Fruit fly (Drosophila melanogaster) whole organism, prepupa: Measurements from ENCODE around the gene CG45065.
A peak's percentile ranks its signal among the peaks of the same experiment; 100 is the strongest.

Source experiments
- Blimp-1 ChIP-seq: fragments of 200-800 bp; sonication (Bioruptor generic); optimal IDR thresholded peaks from 3 replicates; lab custom pipeline; 2017; ENCODE audit warnings: missing biosample characterization, missing genetic modification characterization, mild to moderate bottlenecking, moderate library complexity, missing genetic modification reagents
- CG10631 ChIP-seq: fragments of 200-800 bp; sonication (Bioruptor generic); optimal IDR thresholded peaks from 2 replicates; lab custom pipeline; 2016; ENCODE audit warnings: missing biosample characterization, missing genetic modification characterization
- CG11294 ChIP-seq: fragments of 200-800 bp; sonication (Bioruptor generic); IDR thresholded peaks from 2 replicates; pipeline ENCODE4 v1.3.6; 2022; ENCODE audit warnings: missing biosample characterization, missing genetic modification characterization
- CG11902 ChIP-seq: fragments of 200-800 bp; sonication (Bioruptor generic); optimal IDR thresholded peaks from 3 replicates; lab custom pipeline; 2016; ENCODE audit warnings: missing biosample characterization, missing genetic modification characterization
- CG15336 ChIP-seq: fragments of 200-800 bp; sonication (Bioruptor generic); IDR thresholded peaks from 2 replicates; pipeline ENCODE4 v1.3.6; 2022; ENCODE audit warnings: missing biosample characterization, missing genetic modification characterization
- CG1621 ChIP-seq: fragments of 200-800 bp; sonication (Bioruptor generic); optimal IDR thresholded peaks from 3 replicates; lab custom pipeline; 2018; ENCODE audit warnings: missing biosample characterization, mild to moderate bottlenecking, missing genetic modification characterization
- CG16779 ChIP-seq: fragments of 200-800 bp; sonication (Bioruptor generic); optimal IDR thresholded peaks from 3 replicates; lab custom pipeline; 2017; ENCODE audit warnings: missing biosample characterization, mild to moderate bottlenecking, missing genetic modification characterization
- CG3032 ChIP-seq: fragments of 200-800 bp; optimal IDR thresholded peaks from 2 replicates; lab custom pipeline; 2019; ENCODE audit warnings: missing biosample characterization, mild to moderate bottlenecking, missing genetic modification characterization, moderate library complexity
- CG31627 ChIP-seq: fragments of 200-800 bp; sonication (Bioruptor generic); optimal IDR thresholded peaks from 3 replicates; lab custom pipeline; 2016; ENCODE audit warnings: missing biosample characterization, missing genetic modification characterization
- CG32006 ChIP-seq: fragments of 200-800 bp; sonication (Bioruptor generic); optimal IDR thresholded peaks from 3 replicates; lab custom pipeline; 2017; ENCODE audit warnings: missing biosample characterization, mild to moderate bottlenecking, missing genetic modification characterization
- CG34406 ChIP-seq: fragments of 200-800 bp; sonication (Bioruptor generic); optimal IDR thresholded peaks from 3 replicates; lab custom pipeline; 2016; ENCODE audit warnings: missing biosample characterization, missing genetic modification characterization
- CG3919 ChIP-seq: fragments of 200-800 bp; sonication (Bioruptor generic); optimal IDR thresholded peaks from 3 replicates; lab custom pipeline; 2016; ENCODE audit warnings: missing biosample characterization, missing genetic modification characterization
- CG4318 ChIP-seq: fragments of 200-800 bp; sonication (Bioruptor generic); optimal IDR thresholded peaks from 3 replicates; lab custom pipeline; 2017; ENCODE audit warnings: missing biosample characterization, mild to moderate bottlenecking, missing genetic modification characterization
- CG6163 ChIP-seq: fragments of 200-800 bp; sonication (Bioruptor generic); IDR thresholded peaks from 3 replicates; pipeline ENCODE4 v1.3.6; 2022; ENCODE audit warnings: missing biosample characterization, missing genetic modification characterization
- CG6276 ChIP-seq: fragments of 200-800 bp; sonication (Bioruptor generic); optimal IDR thresholded peaks from 2 replicates; lab custom pipeline; 2017; ENCODE audit warnings: missing biosample characterization, mild to moderate bottlenecking, missing genetic modification characterization
- CG6808 ChIP-seq: fragments of 200-800 bp; sonication (Bioruptor generic); optimal IDR thresholded peaks from 3 replicates; lab custom pipeline; 2017; ENCODE audit warnings: missing biosample characterization, missing genetic modification characterization, mild to moderate bottlenecking, moderate library complexity, missing genetic modification reagents
- CG7368 ChIP-seq: fragments of 200-800 bp; sonication (Bioruptor generic); optimal IDR thresholded peaks from 3 replicates; lab custom pipeline; 2016; ENCODE audit warnings: missing biosample characterization, missing genetic modification characterization
- CG8119 ChIP-seq: fragments of 200-800 bp; sonication (Bioruptor generic); IDR thresholded peaks from 3 replicates; pipeline ENCODE4 v1.3.6; 2022; ENCODE audit warnings: missing biosample characterization, missing genetic modification characterization
- CG8319 ChIP-seq: fragments of 200-800 bp; sonication (Bioruptor generic); optimal IDR thresholded peaks from 3 replicates; lab custom pipeline; 2016; ENCODE audit warnings: missing biosample characterization, missing genetic modification characterization
- CG8632 ChIP-seq: fragments of 200-800 bp; sonication (Bioruptor generic); optimal IDR thresholded peaks from 3 replicates; lab custom pipeline; 2016; ENCODE audit warnings: missing biosample characterization, missing genetic modification characterization
- Eip75B ChIP-seq: fragments of 200-800 bp; sonication (Bioruptor generic); optimal IDR thresholded peaks from 3 replicates; lab custom pipeline; 2016; ENCODE audit warnings: missing biosample characterization, missing genetic modification characterization
- Eip78C ChIP-seq: fragments of 200-800 bp; sonication (Bioruptor generic); peaks from one replicate; lab custom pipeline; 2016; ENCODE audit warnings: missing biosample characterization, missing genetic modification characterization
- Eip93F ChIP-seq: fragments of 200-800 bp; sonication (Bioruptor generic); optimal IDR thresholded peaks from 2 replicates; lab custom pipeline; 2016; ENCODE audit warnings: missing biosample characterization, mild to moderate bottlenecking, missing genetic modification characterization
- Ets21C ChIP-seq: fragments of 200-800 bp; sonication (Bioruptor generic); optimal IDR thresholded peaks from 3 replicates; lab custom pipeline; 2016; ENCODE audit warnings: missing biosample characterization, missing genetic modification characterization
- Ets96B ChIP-seq: fragments of 200-800 bp; optimal IDR thresholded peaks from 2 replicates; lab custom pipeline; 2019; ENCODE audit warnings: missing biosample characterization, mild to moderate bottlenecking, missing genetic modification characterization, moderate library complexity
- Gug ChIP-seq: fragments of 200-800 bp; sonication (Bioruptor generic); IDR thresholded peaks from 2 replicates; pipeline ENCODE4 v1.3.6; 2022; ENCODE audit warnings: missing biosample characterization, missing genetic modification characterization
- Hr38 ChIP-seq: sonication (Bioruptor generic); optimal IDR thresholded peaks from 2 replicates; lab custom pipeline; 2016; ENCODE audit warnings: missing biosample characterization, missing genetic modification characterization
- Hr39 ChIP-seq: fragments of 200-800 bp; sonication (Bioruptor generic); optimal IDR thresholded peaks from 2 replicates; lab custom pipeline; 2016; ENCODE audit warnings: missing biosample characterization, missing genetic modification characterization
- Hr4 ChIP-seq: fragments of 200-800 bp; sonication (Bioruptor generic); optimal IDR thresholded peaks from 3 replicates; lab custom pipeline; 2016; ENCODE audit warnings: missing biosample characterization, missing genetic modification characterization
- Lpt ChIP-seq: fragments of 200-800 bp; sonication (Bioruptor generic); optimal IDR thresholded peaks from 3 replicates; lab custom pipeline; 2016; ENCODE audit warnings: missing biosample characterization, missing genetic modification characterization
- Met ChIP-seq: fragments of 200-800 bp; sonication (Bioruptor generic); optimal IDR thresholded peaks from 3 replicates; lab custom pipeline; 2016; ENCODE audit warnings: missing biosample characterization, missing genetic modification characterization
- OdsH ChIP-seq: fragments of 200-800 bp; sonication (Bioruptor generic); optimal IDR thresholded peaks from 3 replicates; lab custom pipeline; 2016; ENCODE audit warnings: missing biosample characterization, missing genetic modification characterization
- Smox ChIP-seq: fragments of 200-800 bp; sonication (Bioruptor generic); optimal IDR thresholded peaks from 3 replicates; lab custom pipeline; 2016; ENCODE audit warnings: missing biosample characterization, missing genetic modification characterization
- Sox102F ChIP-seq: fragments of 200-800 bp; sonication (Bioruptor generic); optimal IDR thresholded peaks from 2 replicates; lab custom pipeline; 2016; ENCODE audit warnings: missing biosample characterization, mild to moderate bottlenecking, missing genetic modification characterization
- Sox14 ChIP-seq: fragments of 200-800 bp; sonication (Bioruptor generic); optimal IDR thresholded peaks from 3 replicates; lab custom pipeline; 2016; ENCODE audit warnings: missing biosample characterization, missing genetic modification characterization
- achi ChIP-seq: fragments of 200-800 bp; sonication (Bioruptor generic); optimal IDR thresholded peaks from 3 replicates; lab custom pipeline; 2016; ENCODE audit warnings: missing biosample characterization, missing genetic modification characterization
- acj6 ChIP-seq: fragments of 200-800 bp; sonication (Bioruptor generic); optimal IDR thresholded peaks from 3 replicates; lab custom pipeline; 2016; ENCODE audit warnings: missing biosample characterization, missing genetic modification characterization
- cyc ChIP-seq: fragments of 200-800 bp; sonication (Bioruptor generic); optimal IDR thresholded peaks from 3 replicates; lab custom pipeline; 2016; ENCODE audit warnings: missing biosample characterization, missing genetic modification characterization
- eg ChIP-seq: fragments of 200-800 bp; sonication (Bioruptor generic); IDR thresholded peaks from 3 replicates; pipeline ENCODE4 v1.3.6; 2022; ENCODE audit warnings: missing biosample characterization, missing genetic modification characterization
- esn ChIP-seq: fragments of 200-800 bp; sonication (Bioruptor generic); optimal IDR thresholded peaks from 2 replicates; lab custom pipeline; 2016; ENCODE audit warnings: missing biosample characterization, mild to moderate bottlenecking, missing genetic modification characterization, moderate library complexity
- fkh ChIP-seq: fragments of 200-800 bp; sonication (Bioruptor generic); optimal IDR thresholded peaks from 3 replicates; lab custom pipeline; 2017; ENCODE audit warnings: missing biosample characterization, mild to moderate bottlenecking, missing genetic modification characterization, moderate library complexity
- lz ChIP-seq: fragments of 200-800 bp; sonication (Bioruptor generic); optimal IDR thresholded peaks from 3 replicates; lab custom pipeline; 2016; ENCODE audit warnings: missing biosample characterization, missing genetic modification characterization
- pdm3 ChIP-seq: fragments of 200-800 bp; sonication (Bioruptor generic); optimal IDR thresholded peaks from 3 replicates; lab custom pipeline; 2016; ENCODE audit warnings: missing biosample characterization, missing genetic modification characterization
- salr ChIP-seq, 2 experiments: fragments of 200-800 bp; sonication (Bioruptor generic); optimal IDR thresholded peaks; 3 replicates each; lab custom pipeline; 2016 to 2018; ENCODE audit warnings: missing biosample characterization in 2 of 2, missing genetic modification characterization in 2 of 2, mild to moderate bottlenecking in 1 of 2
- ss ChIP-seq, 2 experiments: fragments of 200-800 bp; sonication (Bioruptor generic); optimal IDR thresholded peaks; 2 replicates in 1 of 2; 3 replicates in 1 of 2; lab custom pipeline; 2017 to 2018; ENCODE audit warnings: mild to moderate bottlenecking in 2 of 2, missing biosample characterization in 2 of 2, missing genetic modification characterization in 2 of 2, moderate library complexity in 1 of 2
- svp ChIP-seq: fragments of 200-800 bp; sonication (Bioruptor generic); peaks from one replicate; lab custom pipeline; 2016; ENCODE audit warnings: missing biosample characterization, missing genetic modification characterization
- topi ChIP-seq: fragments of 200-800 bp; sonication (Bioruptor generic); optimal IDR thresholded peaks from 3 replicates; lab custom pipeline; 2016; ENCODE audit warnings: missing biosample characterization, missing genetic modification characterization
- vri ChIP-seq: fragments of 200-800 bp; sonication (Bioruptor generic); optimal IDR thresholded peaks from 3 replicates; lab custom pipeline; 2016; ENCODE audit warnings: missing biosample characterization, mild to moderate bottlenecking, missing genetic modification characterization

CG45065 gene

DNA sequence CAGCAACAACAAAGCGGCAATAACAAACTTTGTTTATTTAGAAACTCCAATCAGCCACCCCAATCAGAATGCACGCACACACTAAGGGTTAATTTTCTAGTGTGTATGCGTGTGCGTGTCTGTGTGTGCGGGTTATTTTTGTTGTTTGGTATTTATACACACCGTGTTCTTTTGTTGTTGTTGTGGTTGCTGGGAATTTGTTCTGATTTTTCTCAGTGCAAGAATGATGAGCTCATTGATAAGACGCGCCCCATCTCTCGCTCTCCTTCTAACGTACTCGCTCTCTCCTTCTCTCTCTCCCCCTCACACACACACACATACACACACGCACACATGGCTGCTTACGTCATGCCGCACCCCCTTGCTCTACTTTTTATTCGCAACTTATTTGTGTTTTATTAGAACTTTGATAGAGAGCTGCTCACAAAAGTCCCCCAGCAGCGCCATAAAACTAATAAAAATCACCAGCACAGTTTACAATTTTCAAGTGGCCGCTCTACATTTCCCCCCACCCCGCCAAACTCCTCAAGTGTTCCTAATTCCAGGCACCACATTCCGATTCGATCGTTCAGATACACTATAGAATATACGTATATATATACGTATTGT lies 42.5 kb downstream of the CG45065 start:
- peak; percentile 35 for TF ChIP-seq CG10631 (GFP tag; lab: Kevin White, UChicago)
- TF ChIP-seq CG7368 (GFP tag; lab: Kevin White, UChicago) = peak; percentile 21
- no peak for TF ChIP-seq Eip93F (GFP tag; lab: Kevin White, UChicago)
- peak; percentile 65 for TF ChIP-seq svp
- TF ChIP-seq salr (GFP tag; optimal IDR thresholded peaks at IDR 0.05; lab: Kevin White, UChicago) = no peak
- peak; percentile 4 for TF ChIP-seq CG3032 (tag; lab: Kevin White, UChicago)
- no peak for TF ChIP-seq Ets21C (GFP tag; lab: Kevin White, UChicago)
- peak; percentile 66; the same call in 2 of the 3 replicates for TF ChIP-seq CG6163 (GFP tag; lab: Robert Waterston, UW)
- TF ChIP-seq eg (GFP tag; lab: Robert Waterston, UW) = peak; percentile 80
- TF ChIP-seq CG6808 (GFP tag; lab: Kevin White, UChicago) = no peak
- TF ChIP-seq esn (GFP tag; lab: Kevin White, UChicago) = peak; percentile 30
- TF ChIP-seq CG8632 = peak; percentile 14
- TF ChIP-seq pdm3 (GFP tag; lab: Kevin White, UChicago) = peak; percentile 44
- TF ChIP-seq ss (GFP tag; optimal IDR thresholded peaks at IDR 0.05; lab: Kevin White, UChicago) = no peak
- TF ChIP-seq OdsH (GFP tag; lab: Kevin White, UChicago) = peak; percentile 3
- TF ChIP-seq Lpt (GFP tag; lab: Kevin White, UChicago) = no peak
- TF ChIP-seq Eip78C (GFP tag; lab: Kevin White, UChicago) = peak; percentile 9
- TF ChIP-seq CG8319 = no peak
- TF ChIP-seq Hr4 (GFP tag; lab: Kevin White, UChicago) = peak; percentile 5
- no peak for TF ChIP-seq Gug
- peak; percentile 19 for TF ChIP-seq vri (GFP tag; lab: Kevin White, UChicago)
- TF ChIP-seq Blimp-1 = no peak
- TF ChIP-seq CG32006 (GFP tag; lab: Kevin White, UChicago) = peak; percentile 36
- peak; percentile 13 for TF ChIP-seq Ets96B
- TF ChIP-seq Smox (GFP tag; lab: Kevin White, UChicago) = no peak
- TF ChIP-seq Met = peak; percentile 54
- TF ChIP-seq CG34406 (GFP tag; lab: Kevin White, UChicago) = no peak
- TF ChIP-seq CG15336 (GFP tag; lab: Robert Waterston, UW) = peak; percentile 49
- peak; percentile 57 for TF ChIP-seq fkh (GFP tag; lab: Kevin White, UChicago)
- TF ChIP-seq CG1621 = peak; percentile 28
- 0 out of 2 replicates have a peak, but pooled peaks have one; percentile 50 for TF ChIP-seq CG11294 (GFP tag; lab: Robert Waterston, UW)
- TF ChIP-seq Hr38 (GFP tag; lab: Kevin White, UChicago) = no peak
- TF ChIP-seq Sox102F = peak; percentile 15
- peak; percentile 14 for TF ChIP-seq Sox14 (GFP tag; lab: Kevin White, UChicago)
- no peak for TF ChIP-seq CG11902 (GFP tag; lab: Kevin White, UChicago)
- peak; percentile 53 for TF ChIP-seq Hr39 (GFP tag; lab: Kevin White, UChicago)
- peak; percentile 38 for TF ChIP-seq topi
- TF ChIP-seq CG6276 (GFP tag; lab: Kevin White, UChicago) = no peak
- peak; percentile 16 for TF ChIP-seq Eip75B
- peak; percentile 40 for TF ChIP-seq cyc (GFP tag; lab: Kevin White, UChicago)
- TF ChIP-seq acj6 (GFP tag; lab: Kevin White, UChicago) = peak; percentile 19
- peak; percentile 41 for TF ChIP-seq lz (GFP tag; lab: Kevin White, UChicago)
- peak; percentile 46 for TF ChIP-seq CG31627 (GFP tag; lab: Kevin White, UChicago)
- TF ChIP-seq CG4318 (GFP tag; lab: Kevin White, UChicago) = no peak
- peak; percentile 46 for TF ChIP-seq achi (GFP tag; lab: Kevin White, UChicago)
- TF ChIP-seq CG3919 (GFP tag; lab: Kevin White, UChicago) = peak; percentile 13
- no peak for TF ChIP-seq CG16779 (tag; lab: Kevin White, UChicago)
- peak; percentile 30; the same call in 2 of the 3 replicates for TF ChIP-seq CG8119 (GFP tag; lab: Robert Waterston, UW)
